Worm (Caenorhabditis elegans): ENCODE measurements around the gene C34B4.2.

ce11 chrV:13064164-13064563, 18.7 kb upstream of the C34B4.2 start:
- TF ChIP-seq Y75B8A.6 (GFP tag; IDR thresholded peaks at IDR 0.05) = no peak
- no peak for TF ChIP-seq ama-1 (optimal IDR thresholded peaks at IDR 0.05)
- TF ChIP-seq fos-1 (tag; optimal IDR thresholded peaks at IDR 0.05) = no peak
- no peak for TF ChIP-seq ZK546.5 (tag; optimal IDR thresholded peaks at IDR 0.05)
- TF ChIP-seq fkh-10 (GFP tag; optimal IDR thresholded peaks at IDR 0.05) = no peak

All from whole organism, L4 larva.